Fruit fly (Drosophila melanogaster) Kc167 (cell line): ENCODE data around the gene laf.

Experiments used
- Sin3A ChIP-seq: fragments of >200 bp; optimal IDR thresholded peaks from 2 replicates; lab custom pipeline; 2018; ENCODE audit warnings: missing external identifiers
- insv ChIP-seq: fragments of >200 bp; optimal IDR thresholded peaks from 3 replicates; lab custom pipeline; 2018; ENCODE audit warnings: missing external identifiers
- ttk ChIP-seq: sonication (Bioruptor generic); optimal IDR thresholded peaks from 2 replicates; lab custom pipeline; 2017; ENCODE audit warnings: missing external identifiers

dm6 chr3R:4835315-4835714, 43.0 kb downstream of the laf start:
- TF ChIP-seq insv (lab: Kevin White, UChicago), result no peak
- no peak for TF ChIP-seq ttk (lab: Kevin White, UChicago)
- TF ChIP-seq Sin3A (lab: Kevin White, UChicago), result no peak
